Worm (Caenorhabditis elegans) whole organism, early embryonic: Measurements from ENCODE around the gene H23N18.5.

ENCODE experiments used
- B0310.2 ChIP-seq: sonication (generic microtip); optimal IDR thresholded peaks from 2 replicates; lab custom pipeline; 2016; ENCODE audit warnings: mild to moderate bottlenecking, missing genetic modification characterization, missing compliant biosample characterization
- F13C5.2 ChIP-seq: sonication (generic microtip); optimal IDR thresholded peaks from 2 replicates; lab custom pipeline; 2017; ENCODE audit warnings: mild to moderate bottlenecking, missing genetic modification characterization, inconsistent platforms, missing compliant biosample characterization
- aly-1 ChIP-seq: sonication (generic microtip); optimal IDR thresholded peaks from 2 replicates; lab custom pipeline; 2016; ENCODE audit warnings: missing genetic modification characterization, missing compliant biosample characterization
- ama-1 ChIP-seq: fragments of 150-350 bp; optimal IDR thresholded peaks from 2 replicates; lab custom pipeline; 2014
- ceh-13 ChIP-seq: fragments of 200-800 bp; sonication (Bioruptor generic); optimal IDR thresholded peaks from 2 replicates; lab custom pipeline; 2018; ENCODE audit warnings: mild to moderate bottlenecking, missing genetic modification characterization, missing compliant biosample characterization
- ceh-36 ChIP-seq: sonication (generic microtip); optimal IDR thresholded peaks from 2 replicates; lab custom pipeline; 2016; ENCODE audit warnings: missing genetic modification characterization, inconsistent platforms, missing compliant biosample characterization
- ets-7 ChIP-seq: sonication (generic microtip); optimal IDR thresholded peaks from 2 replicates; lab custom pipeline; 2016; ENCODE audit warnings: missing genotype, missing genetic modification characterization, missing compliant biosample characterization
- flt-1 ChIP-seq: fragments of 200-800 bp; sonication (Bioruptor generic); IDR thresholded peaks from 2 replicates; pipeline ENCODE4 v1.3.6; 2022; ENCODE audit warnings: missing genetic modification characterization, missing compliant biosample characterization
- hmbx-1 ChIP-seq: sonication (generic microtip); optimal IDR thresholded peaks from 2 replicates; lab custom pipeline; 2016; ENCODE audit warnings: mild to moderate bottlenecking, missing genetic modification characterization, missing compliant biosample characterization
- hmg-4 ChIP-seq: fragments of 200-800 bp; sonication (Bioruptor generic); optimal IDR thresholded peaks from 2 replicates; lab custom pipeline; 2018; ENCODE audit warnings: mild to moderate bottlenecking, missing genetic modification characterization, missing compliant biosample characterization
- hnd-1 ChIP-seq: sonication (generic microtip); optimal IDR thresholded peaks from 2 replicates; lab custom pipeline; 2016; ENCODE audit warnings: missing genetic modification characterization, missing compliant biosample characterization
- pes-1 ChIP-seq: fragments of 200-800 bp; sonication (Bioruptor generic); IDR thresholded peaks from 2 replicates; pipeline ENCODE4 v1.3.6; 2022; ENCODE audit warnings: missing genetic modification reagents, missing genetic modification characterization, missing compliant biosample characterization
- scrt-1 ChIP-seq: fragments of 200-800 bp; sonication (Bioruptor generic); IDR thresholded peaks from 2 replicates; pipeline ENCODE4 v1.3.6; 2022; ENCODE audit warnings: missing genetic modification characterization, missing compliant biosample characterization
- sea-1 ChIP-seq: fragments of 200-800 bp; sonication (Bioruptor generic); conservative IDR thresholded peaks from 2 replicates; pipeline ENCODE4 v1.3.6; 2022; ENCODE audit warnings: missing genetic modification characterization, missing compliant biosample characterization
- tbx-11 ChIP-seq: fragments of 200-800 bp; sonication (Bioruptor generic); IDR thresholded peaks from 2 replicates; pipeline ENCODE4 v1.3.6; 2022; ENCODE audit warnings: missing genetic modification characterization, missing compliant biosample characterization
- tra-4 ChIP-seq: sonication (generic microtip); optimal IDR thresholded peaks from 2 replicates; lab custom pipeline; 2017; ENCODE audit warnings: missing genetic modification characterization, missing compliant biosample characterization

H23N18.5 gene

DNA sequence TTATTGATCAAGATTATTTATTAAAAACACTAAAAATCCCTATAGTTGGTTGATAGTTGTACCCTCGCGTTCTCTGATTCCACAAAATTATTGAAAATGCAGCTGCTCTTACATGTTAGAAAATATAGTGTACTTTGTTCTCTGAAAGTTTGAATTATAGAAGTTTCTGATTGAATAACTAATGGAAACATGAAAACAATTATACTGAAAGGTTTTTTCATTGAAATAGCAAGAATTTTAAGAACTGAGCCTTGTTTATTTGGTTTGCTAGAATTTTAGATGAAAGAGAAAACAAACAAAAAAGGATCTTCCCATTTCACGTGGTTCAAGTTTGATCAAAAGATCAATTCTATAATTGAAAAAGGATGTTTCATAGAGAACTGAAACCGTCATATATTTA lies 44.6 kb downstream of the H23N18.5 start:
- TF ChIP-seq ceh-13 (GFP tag; lab: Kevin White, UChicago) (no peak), sea-1 (GFP tag; lab: Robert Waterston, UW) (no peak), tbx-11 (GFP tag; lab: Robert Waterston, UW) (no peak), B0310.2 (tag; lab: Kevin White, UChicago) (no peak), ets-7 (no peak), scrt-1 (no peak), ama-1 (lab: Kevin White, UChicago) (no peak), flt-1 (no peak), hmg-4 (GFP tag; lab: Kevin White, UChicago) (no peak), hnd-1 (tag; lab: Kevin White, UChicago) (no peak)

DNA sequence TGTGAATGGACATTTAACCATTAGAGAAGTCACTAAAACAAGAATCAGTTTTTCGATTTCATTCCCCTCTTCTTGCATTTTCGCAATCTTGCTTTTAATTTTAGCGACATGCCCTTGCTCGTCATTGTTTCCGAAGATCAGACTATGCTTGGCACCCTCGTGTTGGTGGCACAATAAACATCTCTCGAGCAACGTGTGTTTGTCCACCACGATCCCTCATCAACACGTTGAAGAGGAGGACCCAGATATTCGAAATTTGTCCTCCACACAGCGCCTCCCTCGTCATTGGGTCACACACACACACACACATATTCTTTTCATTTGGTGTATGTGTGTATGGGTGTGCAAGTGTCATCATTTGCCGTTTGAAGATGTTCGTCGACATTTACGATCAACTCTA lies 46.8 kb downstream of the H23N18.5 start, which contains the start of gene srd-32:
Gene srd-32, plus strand, starts transcription at position 301 of the 400 bp plus-strand sequence.
- TF ChIP-seq ceh-36 (tag; lab: Kevin White, UChicago) (no peak), F13C5.2 (no peak), ets-7 (no peak), tbx-11 (GFP tag; lab: Robert Waterston, UW) (no peak), B0310.2 (tag; lab: Kevin White, UChicago) (no peak), scrt-1 (no peak)

DNA sequence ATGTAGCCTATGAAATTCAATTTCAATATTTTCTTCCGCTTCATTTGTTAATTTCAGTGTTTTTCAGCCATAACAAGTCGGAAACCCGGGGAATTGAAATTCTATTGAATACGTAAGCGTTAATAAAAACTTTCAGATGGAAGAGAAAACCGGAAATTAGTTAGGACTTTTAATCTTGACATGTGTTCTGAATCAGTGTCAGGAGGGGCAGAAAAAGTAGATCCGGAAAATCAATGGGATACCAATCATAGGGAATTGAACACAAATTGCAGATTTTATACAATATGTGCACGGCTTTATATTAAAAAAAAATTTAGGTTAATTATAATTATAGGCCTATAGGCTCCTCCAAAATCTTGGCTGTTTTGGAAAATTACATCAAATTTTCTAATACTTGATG lies 47.9 kb downstream of the H23N18.5 start:
- TF ChIP-seq scrt-1 (no peak), ceh-13 (GFP tag; lab: Kevin White, UChicago) (no peak), aly-1 (tag; lab: Kevin White, UChicago) (no peak), flt-1 (no peak), ets-7 (no peak), F13C5.2 (no peak), pes-1 (GFP tag; lab: Robert Waterston, UW) (no peak), tra-4 (no peak), B0310.2 (tag; lab: Kevin White, UChicago) (no peak)

DNA sequence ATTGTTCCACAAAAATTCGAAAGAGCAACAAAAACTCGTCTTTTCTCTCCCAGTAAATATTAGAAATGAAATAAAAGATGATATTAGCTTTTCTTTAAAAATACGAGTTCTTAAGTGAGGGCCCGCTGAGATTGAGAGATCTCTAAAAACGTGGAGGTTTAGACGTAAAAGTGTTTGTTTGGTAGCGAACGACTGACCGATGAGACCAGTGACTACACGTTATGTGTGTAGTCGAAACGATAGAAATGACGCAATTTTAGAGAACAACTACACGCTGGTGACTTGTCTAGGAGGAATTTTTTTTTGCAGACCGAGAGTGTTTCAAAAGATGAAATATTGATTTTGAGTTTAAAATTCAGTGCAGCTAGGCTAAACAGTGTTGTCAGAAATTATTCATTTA lies 49.4 kb downstream of the H23N18.5 start, which contains the start of gene C37H5.13:
Gene C37H5.13, minus strand, starts transcription at position 229 of the 400 bp plus-strand sequence.
- TF ChIP-seq hmbx-1: no peak
- no peak for TF ChIP-seq aly-1 (tag; lab: Kevin White, UChicago)
- TF ChIP-seq B0310.2 (tag; lab: Kevin White, UChicago): no peak
- TF ChIP-seq tbx-11 (GFP tag; lab: Robert Waterston, UW): no peak
- no peak for TF ChIP-seq ceh-36 (tag; lab: Kevin White, UChicago)
- TF ChIP-seq pes-1 (GFP tag; lab: Robert Waterston, UW): no peak
- TF ChIP-seq ama-1 (lab: Kevin White, UChicago): no peak
- TF ChIP-seq F13C5.2: no peak
- TF ChIP-seq ceh-13 (GFP tag; lab: Kevin White, UChicago): no peak
- TF ChIP-seq ets-7: no peak
- no peak for TF ChIP-seq hmg-4 (GFP tag; lab: Kevin White, UChicago)
- TF ChIP-seq tra-4: no peak
- TF ChIP-seq scrt-1: no peak
